Fruit fly (Drosophila melanogaster) whole organism, embryonic: ENCODE measurements around the gene gammaTub37C.

Experiments
- CG10321 ChIP-seq: fragments of 200-800 bp; sonication (Bioruptor generic); IDR thresholded peaks from 2 replicates; pipeline ENCODE4 v1.3.6; 2022; ENCODE audit warnings: missing biosample characterization, missing genetic modification characterization
- CG11093 ChIP-seq: fragments of 200-800 bp; sonication (Bioruptor generic); IDR thresholded peaks from 3 replicates; pipeline ENCODE4 v1.3.6; 2022; ENCODE audit warnings: missing biosample characterization, missing genetic modification characterization
- CG12219 ChIP-seq: fragments of 200-800 bp; sonication (Bioruptor generic); optimal IDR thresholded peaks from 3 replicates; lab custom pipeline; 2018; ENCODE audit warnings: missing biosample characterization, mild to moderate bottlenecking, missing genetic modification characterization
- CG1233 ChIP-seq: fragments of 200-800 bp; sonication (Bioruptor generic); optimal IDR thresholded peaks from 4 replicates; lab custom pipeline; 2018; ENCODE audit warnings: missing biosample characterization, mild to moderate bottlenecking, missing genetic modification characterization
- CG16779 ChIP-seq: fragments of 200-800 bp; sonication (Bioruptor generic); IDR thresholded peaks from 2 replicates; pipeline ENCODE4 v1.3.6; 2022; ENCODE audit warnings: missing biosample characterization, missing genetic modification characterization
- CG16813 ChIP-seq: fragments of 200-800 bp; sonication (Bioruptor generic); IDR thresholded peaks from 3 replicates; pipeline ENCODE4 v1.3.6; 2022; ENCODE audit warnings: missing biosample characterization, missing genetic modification characterization; ENCODE audit not compliant: partially characterized antibody
- CG17568 ChIP-seq: fragments of 200-800 bp; sonication (Bioruptor generic); optimal IDR thresholded peaks from 2 replicates; lab custom pipeline; 2018; ENCODE audit warnings: missing biosample characterization, mild to moderate bottlenecking, missing genetic modification characterization, moderate library complexity
- CG17829 ChIP-seq: fragments of 200-800 bp; optimal IDR thresholded peaks from 2 replicates; lab custom pipeline; 2019; ENCODE audit warnings: missing biosample characterization, mild to moderate bottlenecking, missing genetic modification characterization, moderate library complexity
- CG2202 ChIP-seq: fragments of 200-800 bp; sonication (Bioruptor generic); optimal IDR thresholded peaks from 2 replicates; lab custom pipeline; 2018; ENCODE audit warnings: missing biosample characterization, mild to moderate bottlenecking, missing genetic modification characterization
- CG3065 ChIP-seq: fragments of 200-800 bp; sonication (Bioruptor generic); optimal IDR thresholded peaks from 2 replicates; lab custom pipeline; 2016; ENCODE audit warnings: missing biosample characterization, missing genetic modification characterization
- CG3163 ChIP-seq: fragments of 200-800 bp; sonication (Bioruptor generic); optimal IDR thresholded peaks from 3 replicates; lab custom pipeline; 2016; ENCODE audit warnings: missing biosample characterization, missing genetic modification characterization
- CG3847 ChIP-seq: fragments of 200-800 bp; sonication (Bioruptor generic); IDR thresholded peaks from 2 replicates; pipeline ENCODE4 v1.3.6; 2022; ENCODE audit warnings: missing biosample characterization, missing genetic modification characterization
- CG4282 ChIP-seq: fragments of 200-800 bp; sonication (Bioruptor generic); optimal IDR thresholded peaks from 2 replicates; lab custom pipeline; 2016; ENCODE audit warnings: missing biosample characterization, missing genetic modification characterization
- CG4328 ChIP-seq: fragments of 200-800 bp; sonication (Bioruptor generic); optimal IDR thresholded peaks from 3 replicates; lab custom pipeline; 2017; ENCODE audit warnings: missing biosample characterization, missing genetic modification reagents, missing genetic modification characterization
- CG4617 ChIP-seq: fragments of 200-800 bp; sonication (Bioruptor generic); optimal IDR thresholded peaks from 3 replicates; lab custom pipeline; 2016; ENCODE audit warnings: missing biosample characterization, missing genetic modification characterization, borderline replicate concordance
- CG6813 ChIP-seq: fragments of 200-800 bp; sonication (Bioruptor generic); optimal IDR thresholded peaks from 2 replicates; lab custom pipeline; 2017; ENCODE audit warnings: missing biosample characterization, missing genetic modification characterization, mild to moderate bottlenecking, moderate library complexity, missing genetic modification reagents
- CG7271 ChIP-seq: fragments of 200-800 bp; sonication (Bioruptor generic); optimal IDR thresholded peaks from 2 replicates; lab custom pipeline; 2018; ENCODE audit warnings: missing biosample characterization, mild to moderate bottlenecking, missing genetic modification characterization, moderate library complexity
- CG8281 ChIP-seq: fragments of 200-800 bp; sonication (Bioruptor generic); optimal IDR thresholded peaks from 2 replicates; lab custom pipeline; 2018; ENCODE audit warnings: missing biosample characterization, mild to moderate bottlenecking, missing genetic modification characterization, moderate library complexity
- CG8765 ChIP-seq: fragments of 200-800 bp; sonication (Bioruptor generic); IDR thresholded peaks from 2 replicates; pipeline ENCODE4 v1.3.6; 2022; ENCODE audit warnings: missing biosample characterization, missing genetic modification characterization
- CG9817 ChIP-seq: fragments of 200-800 bp; sonication (Bioruptor generic); optimal IDR thresholded peaks from 2 replicates; lab custom pipeline; 2018; ENCODE audit warnings: missing biosample characterization, mild to moderate bottlenecking, missing genetic modification characterization, moderate library complexity
- Chrac-16 ChIP-seq: fragments of 200-800 bp; sonication (Bioruptor generic); optimal IDR thresholded peaks from 3 replicates; lab custom pipeline; 2016; ENCODE audit warnings: missing biosample characterization, missing genetic modification characterization
- D19A ChIP-seq: fragments of 200-800 bp; optimal IDR thresholded peaks from 3 replicates; lab custom pipeline; 2019; ENCODE audit warnings: missing biosample characterization, mild to moderate bottlenecking, missing genetic modification characterization, moderate library complexity
- Dbx ChIP-seq: fragments of 200-800 bp; sonication (Bioruptor generic); IDR thresholded peaks from 3 replicates; pipeline ENCODE4 v1.3.6; 2022; ENCODE audit warnings: missing biosample characterization, missing genetic modification characterization
- Gsc ChIP-seq: fragments of 200-800 bp; sonication (Bioruptor generic); IDR thresholded peaks from 2 replicates; pipeline ENCODE4 v1.3.6; 2022; ENCODE audit warnings: missing biosample characterization, missing genetic modification characterization
- HmgD ChIP-seq: fragments of 200-800 bp; sonication (Bioruptor generic); optimal IDR thresholded peaks from 3 replicates; lab custom pipeline; 2016; ENCODE audit warnings: missing biosample characterization, missing genetic modification characterization
- Max ChIP-seq: fragments of 200-800 bp; sonication (Bioruptor generic); optimal IDR thresholded peaks from 2 replicates; lab custom pipeline; 2016; ENCODE audit warnings: missing biosample characterization, mild to moderate bottlenecking, missing genetic modification characterization
- NC2α ChIP-seq: fragments of 200-800 bp; sonication (Bioruptor generic); optimal IDR thresholded peaks from 2 replicates; lab custom pipeline; 2016; ENCODE audit warnings: missing biosample characterization, missing genetic modification characterization
- Sry-β ChIP-seq: fragments of 200-800 bp; sonication (Bioruptor generic); optimal IDR thresholded peaks from 2 replicates; lab custom pipeline; 2018; ENCODE audit warnings: missing biosample characterization, mild to moderate bottlenecking, missing genetic modification characterization, moderate library complexity
- Ssrp ChIP-seq: fragments of 200-800 bp; sonication (Bioruptor generic); optimal IDR thresholded peaks from 2 replicates; lab custom pipeline; 2018; ENCODE audit warnings: missing biosample characterization, mild to moderate bottlenecking, missing genetic modification characterization, moderate library complexity
- az2 ChIP-seq: fragments of 200-800 bp; sonication (Bioruptor generic); optimal IDR thresholded peaks from 3 replicates; lab custom pipeline; 2016; ENCODE audit warnings: missing biosample characterization, missing genetic modification characterization
- bcd ChIP-seq: fragments of 200-800 bp; sonication (Bioruptor generic); optimal IDR thresholded peaks from 2 replicates; lab custom pipeline; 2017; ENCODE audit warnings: missing biosample characterization, mild to moderate bottlenecking, missing genetic modification characterization
- bigmax ChIP-seq: fragments of 200-800 bp; sonication (Bioruptor generic); optimal IDR thresholded peaks from 2 replicates; lab custom pipeline; 2018; ENCODE audit warnings: missing biosample characterization, mild to moderate bottlenecking, missing genetic modification characterization
- bowl ChIP-seq: fragments of 200-800 bp; sonication (Bioruptor generic); IDR thresholded peaks from 2 replicates; pipeline ENCODE4 v1.3.6; 2022; ENCODE audit warnings: missing biosample characterization, missing genetic modification characterization
- cato ChIP-seq: fragments of 200-800 bp; sonication (Bioruptor generic); optimal IDR thresholded peaks from 2 replicates; lab custom pipeline; 2016; ENCODE audit warnings: missing biosample characterization, missing genetic modification characterization, borderline replicate concordance
- ci ChIP-seq: fragments of 200-800 bp; sonication (Bioruptor generic); IDR thresholded peaks from 3 replicates; pipeline ENCODE4 v1.3.6; 2022; ENCODE audit warnings: missing biosample characterization, missing genetic modification characterization
- cwo ChIP-seq: fragments of 200-800 bp; sonication (Bioruptor generic); optimal IDR thresholded peaks from 3 replicates; lab custom pipeline; 2017; ENCODE audit warnings: missing biosample characterization, missing genetic modification characterization, mild to moderate bottlenecking, moderate library complexity, missing genetic modification reagents
- fd102C ChIP-seq: fragments of 200-800 bp; sonication (Bioruptor generic); optimal IDR thresholded peaks from 2 replicates; lab custom pipeline; 2018; ENCODE audit warnings: missing biosample characterization, mild to moderate bottlenecking, missing genetic modification characterization, moderate library complexity
- fru ChIP-seq: fragments of >200 bp; optimal IDR thresholded peaks from 2 replicates; lab custom pipeline; 2017
- ftz-f1 ChIP-seq: fragments of 200-800 bp; sonication (Bioruptor generic); optimal IDR thresholded peaks from 2 replicates; lab custom pipeline; 2016; ENCODE audit warnings: missing biosample characterization, missing genetic modification characterization
- kah ChIP-seq: fragments of 200-800 bp; sonication (Bioruptor generic); optimal IDR thresholded peaks from 2 replicates; lab custom pipeline; 2018; ENCODE audit warnings: missing biosample characterization, mild to moderate bottlenecking, missing genetic modification characterization
- kay ChIP-seq: fragments of 200-800 bp; sonication (Bioruptor generic); optimal IDR thresholded peaks from 2 replicates; lab custom pipeline; 2016; ENCODE audit warnings: missing biosample characterization, missing genetic modification characterization
- lola ChIP-seq, 3 experiments: fragments of >200 bp in 2 of 3; fragments of 200-800 bp in 1 of 3; sonication (Bioruptor generic) in 1 of 3; optimal IDR thresholded peaks; 2 replicates each; lab custom pipeline; 2017 to 2019; ENCODE audit warnings: missing biosample characterization in 3 of 3, missing genetic modification characterization in 3 of 3, mild to moderate bottlenecking in 1 of 3, moderate library complexity in 1 of 3
- lov ChIP-seq, 2 experiments: fragments of 200-800 bp in 1 of 2; fragments of >200 bp in 1 of 2; sonication (Bioruptor generic) in 1 of 2; IDR thresholded peaks in 1 of 2; optimal IDR thresholded peaks in 1 of 2; 2 replicates in 1 of 2; 3 replicates in 1 of 2; pipeline versions ENCODE4 v1.3.6 to Lab custom; 2017 to 2022; ENCODE audit warnings: missing biosample characterization in 1 of 2, missing genetic modification characterization in 1 of 2
- p53 ChIP-seq: fragments of 200-800 bp; sonication (Bioruptor generic); optimal IDR thresholded peaks from 2 replicates; lab custom pipeline; 2016; ENCODE audit warnings: missing biosample characterization, missing genetic modification characterization
- phol ChIP-seq: fragments of 200-800 bp; sonication (Bioruptor generic); optimal IDR thresholded peaks from 3 replicates; lab custom pipeline; 2018; ENCODE audit warnings: missing biosample characterization, mild to moderate bottlenecking, missing genetic modification characterization, moderate library complexity
- pnt ChIP-seq: fragments of 200-800 bp; sonication (Bioruptor generic); optimal IDR thresholded peaks from 3 replicates; lab custom pipeline; 2016; ENCODE audit warnings: missing biosample characterization, missing genetic modification characterization
- shn ChIP-seq: fragments of 200-800 bp; sonication (Bioruptor generic); optimal IDR thresholded peaks from 3 replicates; lab custom pipeline; 2016; ENCODE audit warnings: missing biosample characterization, missing genetic modification characterization
- slp2 ChIP-seq: fragments of 200-800 bp; sonication (Bioruptor generic); optimal IDR thresholded peaks from 2 replicates; lab custom pipeline; 2016; ENCODE audit warnings: missing biosample characterization, missing genetic modification characterization
- sna ChIP-seq: fragments of 200-800 bp; sonication (Bioruptor generic); IDR thresholded peaks from 2 replicates; pipeline ENCODE4 v1.3.6; 2022; ENCODE audit warnings: missing biosample characterization, missing genetic modification characterization; ENCODE audit not compliant: partially characterized antibody
- toy ChIP-seq: fragments of 200-800 bp; sonication (Bioruptor generic); IDR thresholded peaks from 2 replicates; pipeline ENCODE4 v1.3.6; 2022; ENCODE audit warnings: missing biosample characterization, missing genetic modification characterization
- ttk ChIP-seq: fragments of 200-800 bp; sonication (Bioruptor generic); IDR thresholded peaks from 2 replicates; pipeline ENCODE4 v2.1.2; 2022; ENCODE audit warnings: missing biosample characterization, missing genetic modification characterization

The gammaTub37C gene

DNA sequence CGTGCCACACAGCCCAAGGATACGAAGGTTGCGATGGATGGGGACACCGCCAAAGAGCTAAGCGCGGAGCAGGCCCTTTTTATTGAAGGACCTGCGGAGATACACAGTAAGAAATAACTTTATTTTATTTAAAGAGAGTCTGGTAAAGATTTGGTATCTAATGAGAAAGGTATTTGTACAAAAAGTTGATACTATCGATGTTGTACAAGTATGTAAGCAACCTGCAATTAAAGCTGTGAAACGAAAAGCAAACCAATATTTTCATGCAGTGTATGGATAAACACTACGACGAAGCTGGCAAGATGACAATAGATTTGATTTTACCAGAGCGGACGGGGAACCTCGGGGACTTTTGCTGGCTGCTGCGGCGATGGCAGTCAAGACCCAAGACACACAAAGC, 47.8 kb upstream of the gammaTub37C start (continued):
- TF ChIP-seq CG4617 (GFP tag; lab: Kevin White, UChicago), result no peak
- no peak for TF ChIP-seq D19A
- TF ChIP-seq bcd (GFP tag; lab: Kevin White, UChicago), result no peak
- no peak for TF ChIP-seq kay (GFP tag; lab: Kevin White, UChicago)
- no peak for TF ChIP-seq Gsc (GFP tag; lab: Robert Waterston, UW)
- TF ChIP-seq CG17829 (tag; lab: Kevin White, UChicago), result peak; percentile 17
- peak; percentile 34; the same call in 1 of the 2 replicates for TF ChIP-seq CG8765 (GFP tag; lab: Robert Waterston, UW)
- peak; percentile 13 for TF ChIP-seq CG1233
- no peak for TF ChIP-seq p53 (GFP tag; lab: Kevin White, UChicago)
- TF ChIP-seq HmgD, result no peak
- TF ChIP-seq CG3065 (GFP tag; lab: Kevin White, UChicago), result no peak
- no peak for TF ChIP-seq kah (GFP tag; lab: Kevin White, UChicago)
- TF ChIP-seq slp2, result no peak
- no peak for TF ChIP-seq CG4328 (GFP tag; lab: Kevin White, UChicago)
- TF ChIP-seq lov (optimal IDR thresholded peaks at IDR 0.05; lab: Kevin White, UChicago), result no peak
- no peak for TF ChIP-seq lov (GFP tag; IDR thresholded peaks at IDR 0.05; lab: Robert Waterston, UW)
- no peak for TF ChIP-seq ftz-f1 (GFP tag; lab: Kevin White, UChicago)
- no peak for TF ChIP-seq CG17568 (GFP tag; lab: Kevin White, UChicago)
- peak; percentile 46; the same call in 1 of the 3 replicates for TF ChIP-seq ci (GFP tag; lab: Robert Waterston, UW)
- no peak for TF ChIP-seq bigmax (GFP tag; lab: Kevin White, UChicago)
- TF ChIP-seq CG16813, result no peak
- TF ChIP-seq CG8281, result no peak
- no peak for TF ChIP-seq Sry-β (GFP tag; lab: Kevin White, UChicago)
- no peak for TF ChIP-seq CG7271
- TF ChIP-seq bowl (GFP tag; lab: Robert Waterston, UW), result no peak
- no peak for TF ChIP-seq CG11093 (GFP tag; lab: Robert Waterston, UW)
- TF ChIP-seq CG9817 (tag; lab: Kevin White, UChicago), result no peak
- TF ChIP-seq CG4282 (GFP tag; lab: Kevin White, UChicago), result no peak
- no peak for TF ChIP-seq CG10321 (GFP tag; lab: Robert Waterston, UW)
- no peak for TF ChIP-seq toy (GFP tag; lab: Robert Waterston, UW)
- TF ChIP-seq fd102C (GFP tag; lab: Kevin White, UChicago), result no peak
- TF ChIP-seq fru, result no peak
- TF ChIP-seq Chrac-16, result no peak
- no peak for TF ChIP-seq CG16779
- TF ChIP-seq CG12219 (GFP tag; lab: Kevin White, UChicago), result no peak
- peak; percentile 65 for TF ChIP-seq Dbx
- no peak for TF ChIP-seq CG2202 (tag; lab: Kevin White, UChicago)
- no peak for TF ChIP-seq az2
- TF ChIP-seq ttk (GFP tag; lab: Robert Waterston, UW), result 0 out of 2 replicates have a peak, but pooled peaks have one; percentile 33
- TF ChIP-seq cwo (GFP tag; lab: Kevin White, UChicago), result no peak
- no peak for TF ChIP-seq NC2α
- TF ChIP-seq CG3847 (GFP tag; lab: Robert Waterston, UW), result 0 out of 2 replicates have a peak, but pooled peaks have one; percentile 14
- no peak for TF ChIP-seq pnt (GFP tag; lab: Kevin White, UChicago)
- no peak for TF ChIP-seq shn
- no peak for TF ChIP-seq sna (GFP tag; lab: Robert Waterston, UW)
- no peak for TF ChIP-seq cato
- TF ChIP-seq Max (GFP tag; lab: Kevin White, UChicago), result no peak
- TF ChIP-seq phol, result peak; percentile 2
- peak in 1 of 3 experiments; percentile 12 for TF ChIP-seq lola (GFP tag; optimal IDR thresholded peaks at IDR 0.05; lab: Kevin White, UChicago)
- no peak for TF ChIP-seq Ssrp (tag; lab: Kevin White, UChicago)
- TF ChIP-seq CG6813 (GFP tag; lab: Kevin White, UChicago), result no peak
- TF ChIP-seq CG3163, result no peak
